Fruit fly (Drosophila melanogaster): ENCODE data around the gene Chd1.

DNA sequence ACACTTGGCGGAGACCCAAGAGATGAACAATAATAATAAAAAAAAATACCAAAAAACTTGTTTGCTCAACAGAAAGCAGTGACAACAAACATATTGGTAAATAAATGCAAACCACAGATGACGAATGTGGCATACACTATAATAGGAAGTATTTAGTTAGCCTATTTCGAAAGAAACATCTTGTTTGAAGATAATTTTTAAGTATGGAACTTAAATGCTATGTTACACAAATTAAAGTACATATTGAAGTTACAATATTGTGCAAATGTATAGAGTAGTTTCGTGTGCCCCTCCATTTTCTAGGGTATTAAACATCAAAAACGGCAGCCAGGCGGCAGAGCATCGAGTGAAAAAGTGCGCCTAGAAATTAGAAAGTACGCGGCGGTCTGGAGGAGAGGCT lies 15.9 kb upstream of the Chd1 start:
- TF ChIP-seq CG8478 (optimal IDR thresholded peaks at IDR 0.05), result no peak
- no peak for TF ChIP-seq usp (GFP tag; optimal IDR thresholded peaks at IDR 0.05)
- TF ChIP-seq pan (optimal IDR thresholded peaks at IDR 0.05), result no peak

Measured in whole organism.